Fruit fly (Drosophila melanogaster) whole organism, pupa: ENCODE results near the gene CG34417.

Source experiments
- CG12605 ChIP-seq: fragments of 200-800 bp; sonication (Bioruptor generic); IDR thresholded peaks from 2 replicates; pipeline ENCODE4 v1.3.6; 2022; ENCODE audit warnings: missing biosample characterization, missing genetic modification characterization
- CG13204 ChIP-seq: fragments of 200-800 bp; sonication (Bioruptor generic); optimal IDR thresholded peaks from 2 replicates; lab custom pipeline; 2018; ENCODE audit warnings: missing biosample characterization, mild to moderate bottlenecking, missing genetic modification characterization, moderate library complexity
- CG14655 ChIP-seq: fragments of 200-800 bp; sonication (Bioruptor generic); optimal IDR thresholded peaks from 3 replicates; lab custom pipeline; 2017; ENCODE audit warnings: mild to moderate bottlenecking, missing biosample characterization, missing genetic modification reagents, missing genetic modification characterization
- CG17806 ChIP-seq: fragments of 200-800 bp; sonication (Bioruptor generic); optimal IDR thresholded peaks from 2 replicates; lab custom pipeline; 2018; ENCODE audit warnings: missing biosample characterization, mild to moderate bottlenecking, missing genetic modification characterization, moderate library complexity
- CG32121 ChIP-seq: fragments of 200-800 bp; sonication (Bioruptor generic); IDR thresholded peaks from 2 replicates; pipeline ENCODE4 v1.3.6; 2022; ENCODE audit warnings: missing biosample characterization, missing genetic modification characterization
- CG8159 ChIP-seq: fragments of 200-800 bp; sonication (Bioruptor generic); optimal IDR thresholded peaks from 3 replicates; lab custom pipeline; 2018; ENCODE audit warnings: missing biosample characterization, mild to moderate bottlenecking, missing genetic modification characterization, moderate library complexity
- CG9948 ChIP-seq: fragments of 200-800 bp; sonication (Bioruptor generic); optimal IDR thresholded peaks from 2 replicates; lab custom pipeline; 2018; ENCODE audit warnings: missing biosample characterization, mild to moderate bottlenecking, missing genetic modification characterization, moderate library complexity
- D1 ChIP-seq: fragments of 200-800 bp; sonication (Bioruptor generic); optimal IDR thresholded peaks from 2 replicates; lab custom pipeline; 2018; ENCODE audit warnings: missing biosample characterization, mild to moderate bottlenecking, missing genetic modification characterization, moderate library complexity
- Ets98B ChIP-seq: fragments of 200-800 bp; sonication (Bioruptor generic); IDR thresholded peaks from 2 replicates; pipeline ENCODE4 v1.3.6; 2022; ENCODE audit warnings: missing biosample characterization, missing genetic modification characterization
- Pif1A ChIP-seq: fragments of 200-800 bp; sonication (Bioruptor generic); optimal IDR thresholded peaks from 3 replicates; lab custom pipeline; 2016; ENCODE audit warnings: missing biosample characterization, missing genetic modification characterization
- Pif1B ChIP-seq: fragments of 200-800 bp; sonication (Bioruptor generic); optimal IDR thresholded peaks from 3 replicates; lab custom pipeline; 2016; ENCODE audit warnings: missing biosample characterization, missing genetic modification characterization
- Snoo ChIP-seq: fragments of 200-800 bp; sonication (Bioruptor generic); optimal IDR thresholded peaks from 3 replicates; lab custom pipeline; 2017; ENCODE audit warnings: missing biosample characterization, mild to moderate bottlenecking, missing genetic modification characterization, inconsistent platforms
- gl ChIP-seq: fragments of 200-800 bp; sonication (Bioruptor generic); optimal IDR thresholded peaks from 2 replicates; lab custom pipeline; 2018; ENCODE audit warnings: missing biosample characterization, mild to moderate bottlenecking, missing genetic modification characterization

DNA sequence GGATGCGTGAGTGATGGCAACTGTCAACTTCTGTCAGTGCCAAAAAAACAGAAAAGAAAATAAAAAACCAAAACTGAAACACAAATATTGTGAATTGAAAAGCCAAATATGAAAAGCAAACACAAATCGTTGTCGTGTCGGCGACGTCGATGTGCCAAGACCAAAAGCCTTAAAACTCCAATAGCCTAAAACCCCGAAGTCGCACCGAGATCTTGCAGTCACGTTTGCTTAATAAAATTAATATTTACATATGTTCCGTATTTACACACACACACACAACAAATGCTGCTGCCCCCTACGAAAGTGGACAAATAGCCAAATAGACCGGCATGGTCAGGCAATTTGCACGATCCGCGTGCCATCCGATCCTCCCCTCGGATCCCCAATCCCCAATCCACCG is 97.6 kb downstream of the CG34417 start:
- no peak for TF ChIP-seq CG9948
- TF ChIP-seq Ets98B (GFP tag; lab: Robert Waterston, UW): no peak
- no peak for TF ChIP-seq CG12605 (GFP tag; lab: Robert Waterston, UW)
- no peak for TF ChIP-seq CG8159 (tag; lab: Kevin White, UChicago)
- TF ChIP-seq Pif1A (GFP tag; lab: Kevin White, UChicago): no peak
- no peak for TF ChIP-seq D1
- no peak for TF ChIP-seq CG17806
- TF ChIP-seq Pif1B (GFP tag; lab: Kevin White, UChicago): no peak
- no peak for TF ChIP-seq CG13204
- no peak for TF ChIP-seq CG32121
- no peak for TF ChIP-seq Snoo (tag; lab: Kevin White, UChicago)
- no peak for TF ChIP-seq CG14655 (GFP tag; lab: Kevin White, UChicago)
- no peak for TF ChIP-seq gl (tag; lab: Kevin White, UChicago)
